Worm (Caenorhabditis elegans) whole organism, L1 larva: ENCODE data around the gene npr-9.

ENCODE experiments used
- alr-1 ChIP-seq: fragments of 200-800 bp; sonication (Bioruptor generic); optimal IDR thresholded peaks from 2 replicates; lab custom pipeline; 2018; ENCODE audit warnings: borderline replicate concordance, mild to moderate bottlenecking, missing genetic modification characterization, missing compliant biosample characterization
- efl-3 ChIP-seq: fragments of 200-800 bp; sonication (Bioruptor generic); optimal IDR thresholded peaks from 2 replicates; lab custom pipeline; 2018; ENCODE audit warnings: mild to moderate bottlenecking, missing genetic modification characterization, missing compliant biosample characterization
- egl-27 ChIP-seq, 2 experiments: fragments of 150-350 bp in 1 of 2; sonication (generic microtip); optimal IDR thresholded peaks; 3 replicates each; lab custom pipeline; 2017 to 2018; ENCODE audit warnings: missing biosample characterization in 2 of 2, missing genetic modification characterization in 2 of 2, missing genetic modification reagents in 2 of 2
- fos-1 ChIP-seq: fragments of 150-350 bp; optimal IDR thresholded peaks from 2 replicates; lab custom pipeline; 2014; ENCODE audit warnings: missing biosample characterization, missing genetic modification characterization
- mdl-1 ChIP-seq, 2 experiments: fragments of 150-350 bp; optimal IDR thresholded peaks; 2 replicates each; lab custom pipeline; 2014 to 2017; ENCODE audit warnings: missing biosample characterization in 2 of 2, missing genetic modification characterization in 2 of 2, inconsistent platforms in 1 of 2
- nhr-12 ChIP-seq: sonication (generic microtip); optimal IDR thresholded peaks from 2 replicates; lab custom pipeline; 2017; ENCODE audit warnings: missing biosample characterization, missing genetic modification characterization
- nhr-237 ChIP-seq: fragments of 150-350 bp; optimal IDR thresholded peaks from 2 replicates; lab custom pipeline; 2014; ENCODE audit warnings: missing biosample characterization, missing genetic modification characterization
- nhr-77 ChIP-seq: fragments of 150-350 bp; optimal IDR thresholded peaks from 2 replicates; lab custom pipeline; 2014; ENCODE audit warnings: missing biosample characterization, missing genetic modification characterization
- snpc-4 ChIP-seq: fragments of 150-350 bp; optimal IDR thresholded peaks from 2 replicates; lab custom pipeline; 2014; ENCODE audit warnings: missing biosample characterization, missing genetic modification characterization
- unc-62 ChIP-seq: fragments of 150-350 bp; optimal IDR thresholded peaks from 2 replicates; lab custom pipeline; 2014; ENCODE audit warnings: missing biosample characterization, missing genetic modification reagents, missing genetic modification characterization
- ztf-4 ChIP-seq: fragments of 150-350 bp; optimal IDR thresholded peaks from 2 replicates; lab custom pipeline; 2014; ENCODE audit warnings: missing biosample characterization, missing genetic modification characterization

- no peak for TF ChIP-seq efl-3 (GFP tag; lab: Kevin White, UChicago)
- no peak for TF ChIP-seq nhr-237
- TF ChIP-seq nhr-12 (tag; lab: Kevin White, UChicago) = no peak
- no peak for TF ChIP-seq nhr-77 (tag; lab: Kevin White, UChicago)
- no peak for TF ChIP-seq unc-62 (GFP tag; lab: Kevin White, UChicago)
- TF ChIP-seq snpc-4 (tag; lab: Kevin White, UChicago) = no peak
- TF ChIP-seq mdl-1 (tag; optimal IDR thresholded peaks at IDR 0.05; lab: Kevin White, UChicago) = no peak
- no peak for TF ChIP-seq egl-27 (tag; optimal IDR thresholded peaks at IDR 0.05; lab: Kevin White, UChicago)
- no peak for TF ChIP-seq alr-1 (tag; lab: Kevin White, UChicago)
- no peak for TF ChIP-seq fos-1
- TF ChIP-seq ztf-4 (tag; lab: Kevin White, UChicago) = no peak
Observed at ce11 chrX:11328710-11329109, 814 bp upstream of the npr-9 start.
